Fruit fly (Drosophila melanogaster): ENCODE data around the gene Acp65Aa.
"Not testable (repeated sequence)": the region's sequence is repeated elsewhere in the genome, so short reads cannot be mapped to it uniquely, and the experiment has no call there.

- TF ChIP-seq CTCF, CG8478 (optimal IDR thresholded peaks at IDR 0.05): not testable (repeated sequence)
Observed at dm6 chr3L:6149248-6149647, 3.3 kb downstream of the Acp65Aa start, which contains the start of gene Lcp65Ab1.

All from S2 (cell line).